Worm (Caenorhabditis elegans) whole organism, mixed stage, embryonic: Measurements from ENCODE around the gene str-13.

Experiments
- ces-1 ChIP-seq: fragments of 150-350 bp; optimal IDR thresholded peaks from 2 replicates; lab custom pipeline; 2014; ENCODE audit warnings: missing biosample characterization, missing genetic modification reagents, missing genetic modification characterization
- lin-13 ChIP-seq: fragments of 150-350 bp; optimal IDR thresholded peaks from 2 replicates; lab custom pipeline; 2014; ENCODE audit warnings: missing biosample characterization, missing genetic modification characterization
- pha-4 ChIP-seq: fragments of 150-350 bp; optimal IDR thresholded peaks from 2 replicates; lab custom pipeline; 2018; ENCODE audit warnings: missing biosample characterization, missing genetic modification reagents, missing genetic modification characterization
- snpc-4 ChIP-seq: fragments of 150-350 bp; optimal IDR thresholded peaks from 2 replicates; lab custom pipeline; 2014; ENCODE audit warnings: missing biosample characterization, missing genetic modification characterization
- unc-62 ChIP-seq: fragments of 150-350 bp; optimal IDR thresholded peaks from 2 replicates; lab custom pipeline; 2014; ENCODE audit warnings: missing biosample characterization, missing genetic modification reagents, missing genetic modification characterization

- TF ChIP-seq lin-13 (tag; lab: Kevin White, UChicago) (no peak), pha-4 (tag; lab: Kevin White, UChicago) (no peak), unc-62 (no peak), ces-1 (GFP tag; lab: Kevin White, UChicago) (no peak), snpc-4 (tag; lab: Kevin White, UChicago) (no peak)
Measured at ce11 chrV:2690478-2690877, 36.5 kb downstream of the str-13 start.
